Fruit fly (Drosophila melanogaster) whole organism, wandering third instar larva: ENCODE data around the gene frm.

Experiments
- Abd-B ChIP-seq: fragments of >200 bp; optimal IDR thresholded peaks from 2 replicates; lab custom pipeline; 2017; ENCODE audit warnings: missing biosample characterization, missing genetic modification characterization
- CG32264 ChIP-seq: fragments of 200-800 bp; sonication (Bioruptor generic); optimal IDR thresholded peaks from 2 replicates; lab custom pipeline; 2016; ENCODE audit warnings: missing biosample characterization, missing genetic modification characterization
- CG9705 ChIP-seq: fragments of 200-800 bp; sonication (Bioruptor generic); optimal IDR thresholded peaks from 2 replicates; lab custom pipeline; 2018; ENCODE audit warnings: missing biosample characterization, mild to moderate bottlenecking, missing genetic modification characterization
- CrebA ChIP-seq: fragments of 200-800 bp; sonication (Bioruptor generic); optimal IDR thresholded peaks from 2 replicates; lab custom pipeline; 2016; ENCODE audit warnings: missing biosample characterization, mild to moderate bottlenecking, missing genetic modification characterization, borderline replicate concordance
- Dfd ChIP-seq: fragments of >200 bp; optimal IDR thresholded peaks from 2 replicates; lab custom pipeline; 2017; ENCODE audit warnings: missing biosample characterization, missing genetic modification characterization
- Dif ChIP-seq: fragments of 200-275, 200-300 bp; sonication (Bioruptor generic); optimal IDR thresholded peaks from 2 replicates; lab custom pipeline; 2018; ENCODE audit warnings: missing biosample characterization, missing genetic modification characterization; ENCODE audit not compliant: partially characterized antibody
- GATAd ChIP-seq: sonication (Bioruptor generic); optimal IDR thresholded peaks from 2 replicates; lab custom pipeline; 2016; ENCODE audit warnings: missing biosample characterization, missing genetic modification characterization
- HLH106 ChIP-seq: fragments of 200-800 bp; optimal IDR thresholded peaks from 3 replicates; lab custom pipeline; 2019; ENCODE audit warnings: missing biosample characterization, mild to moderate bottlenecking, missing genetic modification characterization, moderate library complexity
- Hnf4 ChIP-seq: fragments of 200-800 bp; sonication (Bioruptor generic); optimal IDR thresholded peaks from 2 replicates; lab custom pipeline; 2016; ENCODE audit warnings: missing biosample characterization, mild to moderate bottlenecking, missing genetic modification characterization
- Hr78 ChIP-seq: fragments of >200 bp; optimal IDR thresholded peaks from 2 replicates; lab custom pipeline; 2017; ENCODE audit warnings: missing biosample characterization, missing genetic modification characterization
- Hr83 ChIP-seq: fragments of 200-300 bp; sonication (Bioruptor generic); optimal IDR thresholded peaks from 2 replicates; lab custom pipeline; 2016; ENCODE audit warnings: missing biosample characterization, mild to moderate bottlenecking, missing genetic modification characterization, moderate library complexity; ENCODE audit not compliant: poor library complexity, severe bottlenecking
- Jra ChIP-seq: sonication (Bioruptor generic); optimal IDR thresholded peaks from 2 replicates; lab custom pipeline; 2016; ENCODE audit warnings: missing biosample characterization, missing genetic modification characterization
- Mio ChIP-seq: sonication (Bioruptor generic); optimal IDR thresholded peaks from 2 replicates; lab custom pipeline; 2016; ENCODE audit warnings: missing biosample characterization, missing genetic modification characterization
- Myc ChIP-seq: fragments of >200 bp; optimal IDR thresholded peaks from 2 replicates; lab custom pipeline; 2017
- N ChIP-seq: fragments of >200 bp; optimal IDR thresholded peaks from 2 replicates; lab custom pipeline; 2018; ENCODE audit warnings: missing biosample characterization, missing external identifiers, missing genetic modification characterization
- OdsH ChIP-seq: fragments of 200-800 bp; sonication (Bioruptor generic); optimal IDR thresholded peaks from 2 replicates; lab custom pipeline; 2016; ENCODE audit warnings: missing biosample characterization, mild to moderate bottlenecking, missing genetic modification characterization
- Rel ChIP-seq, 2 experiments: fragments of 200-800 bp; sonication (Bioruptor generic) in 1 of 2; optimal IDR thresholded peaks; 2 replicates in 1 of 2; 3 replicates in 1 of 2; lab custom pipeline; 2016 to 2019; ENCODE audit warnings: mild to moderate bottlenecking in 2 of 2, missing biosample characterization in 2 of 2, missing genetic modification characterization in 2 of 2, moderate library complexity in 1 of 2
- Sp1 ChIP-seq: fragments of 200-800 bp; sonication (Bioruptor generic); optimal IDR thresholded peaks from 3 replicates; lab custom pipeline; 2019; ENCODE audit warnings: missing biosample characterization, mild to moderate bottlenecking, missing genetic modification characterization, moderate library complexity
- Vsx2 ChIP-seq: fragments of 200-300, 225-300 bp; sonication (Bioruptor generic); optimal IDR thresholded peaks from 2 replicates; lab custom pipeline; 2018; ENCODE audit warnings: missing biosample characterization, missing genetic modification characterization; ENCODE audit not compliant: partially characterized antibody
- br ChIP-seq: fragments of 200-800 bp; sonication (Bioruptor generic); optimal IDR thresholded peaks from 2 replicates; lab custom pipeline; 2016; ENCODE audit warnings: missing biosample characterization, missing genetic modification characterization
- brk ChIP-seq: fragments of 200-800 bp; sonication (Bioruptor generic); optimal IDR thresholded peaks from 2 replicates; lab custom pipeline; 2016; ENCODE audit warnings: missing biosample characterization, mild to moderate bottlenecking, missing genetic modification characterization
- dl ChIP-seq, 2 experiments: fragments of 175-275, 200-275 bp in 1 of 2; fragments of 200-275 bp in 1 of 2; sonication (Bioruptor generic); optimal IDR thresholded peaks; lab custom pipeline; 2018; ENCODE audit warnings: mild to moderate bottlenecking in 2 of 2, missing biosample characterization in 2 of 2, missing genetic modification characterization in 2 of 2, moderate library complexity in 2 of 2; ENCODE audit not compliant: partially characterized antibody in 2 of 2, insufficient read depth in 1 of 2
- dmrt93B ChIP-seq: fragments of 200-800 bp; sonication (Bioruptor generic); optimal IDR thresholded peaks from 2 replicates; lab custom pipeline; 2018; ENCODE audit warnings: missing biosample characterization, mild to moderate bottlenecking, missing genetic modification characterization
- dsf ChIP-seq: sonication (Bioruptor generic); optimal IDR thresholded peaks from 2 replicates; lab custom pipeline; 2016; ENCODE audit warnings: missing biosample characterization, missing genetic modification characterization, borderline replicate concordance
- ey ChIP-seq: fragments of 200-800 bp; sonication (Bioruptor generic); optimal IDR thresholded peaks from 2 replicates; lab custom pipeline; 2016; ENCODE audit warnings: missing biosample characterization, missing genetic modification characterization
- foxo ChIP-seq, 2 experiments: fragments of 200-800 bp; sonication (Bioruptor generic); optimal IDR thresholded peaks; 2 replicates in 1 of 2; 3 replicates in 1 of 2; lab custom pipeline; 2016 to 2017; ENCODE audit warnings: missing biosample characterization in 2 of 2, missing genetic modification characterization in 2 of 2
- fru ChIP-seq: fragments of 200-800 bp; sonication (Bioruptor generic); optimal IDR thresholded peaks from 3 replicates; lab custom pipeline; 2016; ENCODE audit warnings: missing biosample characterization, mild to moderate bottlenecking, missing genetic modification characterization
- h ChIP-seq: fragments of 200-800 bp; sonication (Bioruptor generic); optimal IDR thresholded peaks from 3 replicates; lab custom pipeline; 2016; ENCODE audit warnings: missing biosample characterization, mild to moderate bottlenecking, missing genetic modification characterization
- jim ChIP-seq: fragments of 175-275, 200-325 bp; sonication (Bioruptor generic); optimal IDR thresholded peaks from 2 replicates; lab custom pipeline; 2016; ENCODE audit warnings: missing biosample characterization, mild to moderate bottlenecking, missing genetic modification characterization
- lola ChIP-seq: fragments of >200 bp; optimal IDR thresholded peaks from 2 replicates; lab custom pipeline; 2017; ENCODE audit warnings: missing biosample characterization, missing genetic modification characterization
- pan ChIP-seq: fragments of >200 bp; optimal IDR thresholded peaks from 2 replicates; lab custom pipeline; 2017
- psq ChIP-seq: fragments of 200-800 bp; sonication (Bioruptor generic); optimal IDR thresholded peaks from 3 replicates; lab custom pipeline; 2017; ENCODE audit warnings: missing biosample characterization, mild to moderate bottlenecking, missing genetic modification characterization, moderate library complexity
- rgr ChIP-seq: fragments of 200-800 bp; sonication (Bioruptor generic); optimal IDR thresholded peaks from 3 replicates; lab custom pipeline; 2016; ENCODE audit warnings: missing biosample characterization, mild to moderate bottlenecking, missing genetic modification characterization
- sage ChIP-seq: fragments of 200-800 bp; sonication (Bioruptor generic); optimal IDR thresholded peaks from 2 replicates; lab custom pipeline; 2016; ENCODE audit warnings: missing biosample characterization, mild to moderate bottlenecking, missing genetic modification characterization
- sv ChIP-seq: fragments of 200-800 bp; sonication (Bioruptor generic); optimal IDR thresholded peaks from 3 replicates; lab custom pipeline; 2016; ENCODE audit warnings: missing biosample characterization, missing genetic modification characterization
- tai ChIP-seq: sonication (Bioruptor generic); optimal IDR thresholded peaks from 2 replicates; lab custom pipeline; 2016; ENCODE audit warnings: missing biosample characterization, missing genetic modification characterization
- usp ChIP-seq: fragments of >200 bp; optimal IDR thresholded peaks from 2 replicates; lab custom pipeline; 2017; ENCODE audit warnings: missing biosample characterization, missing genetic modification characterization
- woc ChIP-seq: sonication (Bioruptor generic); optimal IDR thresholded peaks from 2 replicates; lab custom pipeline; 2016; ENCODE audit warnings: missing biosample characterization, mild to moderate bottlenecking, missing genetic modification characterization

The frm gene

DNA sequence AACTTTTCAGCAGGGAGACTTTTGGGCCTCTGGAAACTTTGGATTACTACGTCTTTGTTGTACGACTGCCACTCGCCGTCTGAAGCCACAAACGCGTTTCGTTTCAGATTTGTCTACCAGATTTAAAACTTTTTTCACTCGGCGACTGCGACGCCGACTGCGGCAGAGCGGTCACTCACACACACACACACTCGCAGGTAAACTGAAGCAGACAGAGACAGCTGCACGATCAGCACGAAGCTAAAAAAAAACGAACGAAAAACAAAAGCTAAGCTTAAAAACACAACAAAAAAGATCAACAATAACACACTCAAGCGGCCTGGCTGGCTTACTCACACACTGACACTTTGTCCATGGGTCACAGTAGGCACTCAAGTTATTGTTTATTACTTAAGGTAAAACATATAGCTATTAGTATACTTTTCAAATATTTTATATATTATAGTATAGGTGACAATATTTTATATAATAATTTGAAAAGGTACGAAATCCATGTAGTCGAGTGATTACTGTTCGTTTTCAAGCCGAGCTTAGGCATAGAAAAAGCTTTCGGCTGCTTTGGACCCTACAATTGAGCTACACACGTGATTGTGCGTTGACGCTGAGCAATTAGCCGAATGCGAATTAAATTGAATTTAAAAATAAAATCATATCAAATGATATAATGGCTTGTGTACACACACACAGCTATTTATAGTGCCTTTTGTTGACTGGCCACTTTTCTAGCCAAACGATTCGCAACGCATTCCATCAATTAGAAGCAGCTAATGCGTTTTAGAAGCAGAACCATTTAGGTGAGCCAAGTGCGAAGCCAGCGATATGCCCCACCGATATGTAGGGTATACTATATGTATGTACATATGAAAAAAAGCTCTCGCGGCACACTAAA is 26.5 kb upstream of the frm start, which contains the start of gene Msr-110:
Gene Msr-110, minus strand, starts transcription at position 99 of the 889 bp plus-strand sequence.
- peak; percentile 95 for TF ChIP-seq HLH106 (tag; lab: Kevin White, UChicago)
- no peak for TF ChIP-seq Myc
- peak; percentile 92 for TF ChIP-seq OdsH (GFP tag; lab: Kevin White, UChicago)
- TF ChIP-seq Jra (GFP tag; lab: Kevin White, UChicago), result peak; percentile 24
- TF ChIP-seq psq (GFP tag; lab: Kevin White, UChicago), result peak; percentile 92
- TF ChIP-seq usp (GFP tag; lab: Kevin White, UChicago), result no peak
- TF ChIP-seq Dfd (GFP tag; lab: Kevin White, UChicago), result no peak
- peak; percentile 70 for TF ChIP-seq sv (GFP tag; lab: Kevin White, UChicago)
- TF ChIP-seq N (GFP tag; lab: Kevin White, UChicago), result no peak
- TF ChIP-seq sage (GFP tag; lab: Kevin White, UChicago), result peak; percentile 70
- TF ChIP-seq Abd-B (GFP tag; lab: Kevin White, UChicago), result no peak
- TF ChIP-seq Mio (GFP tag; lab: Kevin White, UChicago), result no peak
- TF ChIP-seq Dif (GFP tag; lab: Kevin White, UChicago), result peak; percentile 12
- peak; percentile 89 for TF ChIP-seq fru (GFP tag; lab: Kevin White, UChicago)
- TF ChIP-seq ey (GFP tag; lab: Kevin White, UChicago), result peak; percentile 83
- TF ChIP-seq Hr78, result no peak
- TF ChIP-seq Vsx2 (GFP tag; lab: Kevin White, UChicago), result peak; percentile 68
- TF ChIP-seq lola (GFP tag; lab: Kevin White, UChicago), result no peak
- TF ChIP-seq CG32264 (GFP tag; lab: Kevin White, UChicago), result peak; percentile 68
- TF ChIP-seq dl (GFP tag; optimal IDR thresholded peaks at IDR 0.05; lab: Kevin White, UChicago; ENCODE audit: insufficient read depth in 1 of 2, partially characterized antibody in 2 of 2), result peak in 1 of 2 experiments; percentile 29
- peak; percentile 92 for TF ChIP-seq rgr (GFP tag; lab: Kevin White, UChicago)
- peak; percentile 96 for TF ChIP-seq CrebA
- TF ChIP-seq Hnf4 (GFP tag; lab: Kevin White, UChicago), result peak; percentile 80
- TF ChIP-seq Sp1 (GFP tag; lab: Kevin White, UChicago), result peak; percentile 98
- TF ChIP-seq CG9705 (GFP tag; lab: Kevin White, UChicago), result peak; percentile 85
- peak; percentile 97 for TF ChIP-seq jim (GFP tag; lab: Kevin White, UChicago)
- peak; percentile 80 for TF ChIP-seq dmrt93B
- TF ChIP-seq tai, result no peak
- peak; percentile 80 for TF ChIP-seq woc (GFP tag; lab: Kevin White, UChicago)
- peak; percentile 96 for TF ChIP-seq Rel (GFP tag; optimal IDR thresholded peaks at IDR 0.05; lab: Kevin White, UChicago)
- TF ChIP-seq Rel (tag; optimal IDR thresholded peaks at IDR 0.05; lab: Kevin White, UChicago), result peak; percentile 79
- TF ChIP-seq Hr83, result peak; percentile 93
- peak; percentile 3 for TF ChIP-seq dsf
- TF ChIP-seq br, result peak; percentile 82
- peak; percentile 89 to 94 for TF ChIP-seq foxo (GFP tag; optimal IDR thresholded peaks at IDR 0.05; lab: Kevin White, UChicago)
- TF ChIP-seq GATAd (GFP tag; lab: Kevin White, UChicago), result no peak
- no peak for TF ChIP-seq pan (lab: Kevin White, UChicago)
- TF ChIP-seq brk (GFP tag; lab: Kevin White, UChicago), result peak; percentile 92
- peak; percentile 89 for TF ChIP-seq h (GFP tag; lab: Kevin White, UChicago)

DNA sequence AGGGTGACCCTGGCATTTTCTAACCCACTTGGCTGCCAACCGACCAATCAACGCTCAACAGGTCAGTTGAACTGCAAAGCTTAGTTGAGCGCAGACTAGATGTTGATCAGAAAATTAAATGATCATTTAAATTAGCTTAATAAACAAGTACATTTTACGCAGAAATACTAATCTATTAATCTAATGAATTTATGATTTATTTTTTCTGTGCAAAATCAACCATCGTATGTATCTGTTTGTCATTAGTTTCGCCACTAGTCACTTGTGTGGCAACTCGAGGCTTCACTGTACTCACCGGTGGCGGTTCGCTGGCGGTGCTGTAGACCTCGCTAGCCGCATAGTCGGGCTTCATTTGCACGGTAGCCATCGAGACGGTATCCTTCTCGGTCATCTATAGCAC is 25.6 kb upstream of the frm start:
- no peak for TF ChIP-seq br
- TF ChIP-seq Jra (GFP tag; lab: Kevin White, UChicago), result no peak
- no peak for TF ChIP-seq psq (GFP tag; lab: Kevin White, UChicago)
- no peak for TF ChIP-seq dl (GFP tag; optimal IDR thresholded peaks at IDR 0.05; lab: Kevin White, UChicago; ENCODE audit: insufficient read depth in 1 of 2, partially characterized antibody in 2 of 2)
- no peak for TF ChIP-seq usp (GFP tag; lab: Kevin White, UChicago)
- TF ChIP-seq fru (GFP tag; lab: Kevin White, UChicago), result no peak
- TF ChIP-seq woc (GFP tag; lab: Kevin White, UChicago), result no peak
- TF ChIP-seq Dif (GFP tag; lab: Kevin White, UChicago), result no peak
- no peak for TF ChIP-seq Vsx2 (GFP tag; lab: Kevin White, UChicago)
- no peak for TF ChIP-seq pan (lab: Kevin White, UChicago)
- TF ChIP-seq Hr78, result no peak
- TF ChIP-seq N (GFP tag; lab: Kevin White, UChicago), result no peak
